Worm (Caenorhabditis elegans) whole organism, L2 larva: ENCODE results near the gene Y42A5A.3.

Experiments
- Y55F3AM.14 ChIP-seq: fragments of 200-800 bp; sonication (Bioruptor generic); optimal IDR thresholded peaks from 2 replicates; lab custom pipeline; 2018; ENCODE audit warnings: mild to moderate bottlenecking, missing genetic modification characterization, missing compliant biosample characterization
- nhr-23 ChIP-seq: fragments of 150-350 bp; optimal IDR thresholded peaks from 2 replicates; lab custom pipeline; 2014; ENCODE audit warnings: missing biosample characterization, missing genetic modification reagents, missing genetic modification characterization

DNA sequence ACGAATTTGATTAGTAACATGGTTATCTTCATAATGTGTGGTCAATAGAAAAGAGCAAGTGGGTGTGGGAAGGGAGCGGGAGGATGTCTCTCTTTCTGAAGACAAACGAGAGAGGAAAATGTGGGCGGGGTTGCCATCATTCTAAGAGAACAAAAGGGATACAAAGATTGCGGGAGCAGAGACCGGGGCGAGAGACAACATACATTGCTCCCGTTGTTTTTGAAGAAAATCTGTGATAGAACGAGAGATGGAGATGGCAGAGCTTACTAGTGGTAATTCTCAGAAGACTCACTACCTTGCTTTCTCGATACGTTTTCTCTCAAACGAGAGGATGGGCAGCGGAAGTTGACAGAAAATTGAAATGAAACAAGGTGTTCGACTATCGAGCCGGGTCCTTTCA lies 22.4 kb downstream of the Y42A5A.3 start:
- TF ChIP-seq nhr-23, result no peak
- TF ChIP-seq Y55F3AM.14 (GFP tag; lab: Kevin White, UChicago), result no peak
